Fruit fly (Drosophila melanogaster): ENCODE results near the gene Rcd-1.

Gene Rcd-1

dm6 chrX:19666991-19667409 is 28.4 kb downstream of the Rcd-1 start, which contains the start of gene Zw (continued):
- TF ChIP-seq Dfd (GFP tag; optimal IDR thresholded peaks at IDR 0.05) (no peak), CG6765 (GFP tag; optimal IDR thresholded peaks at IDR 0.05) (no peak), sob (GFP tag; IDR thresholded peaks at IDR 0.05) (peak; percentile 67), CG2199 (GFP tag; IDR thresholded peaks at IDR 0.05) (peak; percentile 40; the same call in 1 of the 3 replicates), CG8765 (GFP tag; IDR thresholded peaks at IDR 0.05) (no peak; the same call in 1 of the 2 replicates), mam (GFP tag; optimal IDR thresholded peaks at IDR 0.05) (peak; percentile 61), CG2120 (GFP tag; optimal IDR thresholded peaks at IDR 0.05) (peak; percentile 73), ems (GFP tag; optimal IDR thresholded peaks at IDR 0.05) (no peak), CG30020 (tag; optimal IDR thresholded peaks at IDR 0.05) (no peak), CG30431 (GFP tag; optimal IDR thresholded peaks at IDR 0.05) (peak; percentile 47), prd (optimal IDR thresholded peaks at IDR 0.05) (no peak), prd (GFP tag; IDR thresholded peaks at IDR 0.05) (peak; percentile 82), mld (GFP tag; IDR thresholded peaks at IDR 0.05; ENCODE audit: partially characterized antibody) (no peak), tin (GFP tag; optimal IDR thresholded peaks at IDR 0.05) (peak; percentile 56), Deaf1 (tag; optimal IDR thresholded peaks at IDR 0.05) (peak; percentile 65), slou (GFP tag; optimal IDR thresholded peaks at IDR 0.05) (no peak), cg (GFP tag; optimal IDR thresholded peaks at IDR 0.05) (peak; percentile 28), Pdp1 (GFP tag; optimal IDR thresholded peaks at IDR 0.05) (peak; percentile 38 to 43), Dad (GFP tag; optimal IDR thresholded peaks at IDR 0.05) (no peak), pnt (GFP tag; optimal IDR thresholded peaks at IDR 0.05) (peak; percentile 30), Usf (GFP tag; optimal IDR thresholded peaks at IDR 0.05) (peak; percentile 35), Hsf (GFP tag; optimal IDR thresholded peaks at IDR 0.05) (peak; percentile 23), CG10209 (GFP tag; optimal IDR thresholded peaks at IDR 0.05) (no peak), CG11456 (GFP tag; IDR thresholded peaks at IDR 0.05) (peak; percentile 81), Taf1 (GFP tag; IDR thresholded peaks at IDR 0.05) (peak; percentile 40; the same call in 1 of the 2 replicates), CG31388 (GFP tag; optimal IDR thresholded peaks at IDR 0.05) (no peak), gfzf (GFP tag; optimal IDR thresholded peaks at IDR 0.05) (no peak), vnd (GFP tag; IDR thresholded peaks at IDR 0.05; ENCODE audit: partially characterized antibody) (0 out of 3 replicates have a peak, but pooled peaks have one; percentile 37), CG12236 (GFP tag; optimal IDR thresholded peaks at IDR 0.05) (no peak), H2.0 (GFP tag; IDR thresholded peaks at IDR 0.05) (peak; percentile 51; the same call in 1 of the 2 replicates), h (optimal IDR thresholded peaks at IDR 0.05) (no peak), CG4820 (GFP tag; optimal IDR thresholded peaks at IDR 0.05) (peak; percentile 31), Ptx1 (GFP tag; IDR thresholded peaks at IDR 0.05) (peak; percentile 73), usp (GFP tag; optimal IDR thresholded peaks at IDR 0.05) (no peak), ci (GFP tag; IDR thresholded peaks at IDR 0.05) (peak; percentile 78), fu2 (GFP tag; optimal IDR thresholded peaks at IDR 0.05) (peak; percentile 30), CTCF (GFP tag; optimal IDR thresholded peaks at IDR 0.05) (no peak), CG2129 (GFP tag; IDR thresholded peaks at IDR 0.05; ENCODE audit: partially characterized antibody) (no peak), YL-1 (GFP tag; optimal IDR thresholded peaks at IDR 0.05) (no peak), CG15073 (GFP tag; optimal IDR thresholded peaks at IDR 0.05) (no peak), ab (GFP tag; optimal IDR thresholded peaks at IDR 0.05) (peak; percentile 6), amos (GFP tag; IDR thresholded peaks at IDR 0.05; ENCODE audit: partially characterized antibody) (peak; percentile 67), klu (GFP tag; IDR thresholded peaks at IDR 0.05) (peak; percentile 35; the same call in 1 of the 2 replicates), dmrt99B (tag; optimal IDR thresholded peaks at IDR 0.05) (peak; percentile 40), CG18262 (tag; optimal IDR thresholded peaks at IDR 0.05) (peak; percentile 24), Stat92E (GFP tag; optimal IDR thresholded peaks at IDR 0.05) (no peak), sens (GFP tag) (peak; percentile 81), gro (GFP tag; optimal IDR thresholded peaks at IDR 0.05) (peak; percentile 53), CG4707 (GFP tag; optimal IDR thresholded peaks at IDR 0.05) (no peak), CG4617 (GFP tag; optimal IDR thresholded peaks at IDR 0.05; ENCODE audit: borderline replicate concordance) (no peak), pros (GFP tag; optimal IDR thresholded peaks at IDR 0.05) (no peak), hbn (GFP tag; IDR thresholded peaks at IDR 0.05; ENCODE audit: partially characterized antibody) (no peak)

All from whole organism, embryonic.